Fruit fly (Drosophila melanogaster): Measurements from ENCODE around the gene eIF5B.

Gene eIF5B

dm6 chr3L:3394854-3395723 is 65.7 kb downstream of the eIF5B start (continued):
- TF ChIP-seq Tbp (GFP tag; optimal IDR thresholded peaks at IDR 0.05) (no peak), CG12104 (GFP tag; optimal IDR thresholded peaks at IDR 0.05) (peak; percentile 69), jigr1 (GFP tag; IDR thresholded peaks at IDR 0.05) (peak; percentile 85), Aef1 (GFP tag; IDR thresholded peaks at IDR 0.05) (peak; percentile 51), CoRest (tag; optimal IDR thresholded peaks at IDR 0.05) (peak; percentile 93), pros (GFP tag; optimal IDR thresholded peaks at IDR 0.05) (peak; percentile 99), pnt (GFP tag; optimal IDR thresholded peaks at IDR 0.05) (peak; percentile 94), Chrac-16 (GFP tag; optimal IDR thresholded peaks at IDR 0.05) (peak; percentile 90), cato (GFP tag; optimal IDR thresholded peaks at IDR 0.05; ENCODE audit: borderline replicate concordance) (peak; percentile 86), trem (tag; optimal IDR thresholded peaks at IDR 0.05) (peak; percentile 86), CG13296 (GFP tag; optimal IDR thresholded peaks at IDR 0.05) (no peak), mam (GFP tag; optimal IDR thresholded peaks at IDR 0.05) (peak; percentile 70), CG5245 (GFP tag; optimal IDR thresholded peaks at IDR 0.05) (peak; percentile 94), dm (GFP tag; optimal IDR thresholded peaks at IDR 0.05) (peak; percentile 85), zfh2 (GFP tag; optimal IDR thresholded peaks at IDR 0.05) (no peak), Lpt (GFP tag; optimal IDR thresholded peaks at IDR 0.05) (no peak), Mes4 (GFP tag; optimal IDR thresholded peaks at IDR 0.05) (peak; percentile 88), Gug (GFP tag; IDR thresholded peaks at IDR 0.05) (peak; percentile 91), sqz (GFP tag; optimal IDR thresholded peaks at IDR 0.05) (peak; percentile 49), Atf6 (GFP tag; IDR thresholded peaks at IDR 0.05) (no peak; the same call in 1 of the 2 replicates), CG6765 (GFP tag; optimal IDR thresholded peaks at IDR 0.05) (no peak), CG9876 (GFP tag; optimal IDR thresholded peaks at IDR 0.05) (peak; percentile 78), ara (GFP tag; IDR thresholded peaks at IDR 0.05) (peak; percentile 98), Scr (GFP tag; IDR thresholded peaks at IDR 0.05; ENCODE audit: partially characterized antibody) (no peak), MTF-1 (GFP tag; optimal IDR thresholded peaks at IDR 0.05; ENCODE audit: borderline replicate concordance) (peak; percentile 73), Atf3 (GFP tag; optimal IDR thresholded peaks at IDR 0.05) (peak; percentile 94), zen (tag; optimal IDR thresholded peaks at IDR 0.05) (peak; percentile 93), Blimp-1 (GFP tag; optimal IDR thresholded peaks at IDR 0.05) (peak; percentile 88), CG12769 (tag; optimal IDR thresholded peaks at IDR 0.05) (peak; percentile 69), CG17568 (GFP tag; optimal IDR thresholded peaks at IDR 0.05) (peak; percentile 66), CG11696 (GFP tag; IDR thresholded peaks at IDR 0.05) (peak; percentile 5), CG8944 (GFP tag; optimal IDR thresholded peaks at IDR 0.05) (peak; percentile 96), Dbx (GFP tag; IDR thresholded peaks at IDR 0.05) (no peak), maf-S (GFP tag; optimal IDR thresholded peaks at IDR 0.05) (peak; percentile 78), CHES-1-like (GFP tag; optimal IDR thresholded peaks at IDR 0.05) (peak; percentile 84), CG6813 (GFP tag; optimal IDR thresholded peaks at IDR 0.05) (peak; percentile 75), CG9727 (GFP tag; optimal IDR thresholded peaks at IDR 0.05) (peak; percentile 97), CG31224 (GFP tag; IDR thresholded peaks at IDR 0.05) (peak; percentile 51; the same call in 1 of the 2 replicates), bcd (GFP tag; optimal IDR thresholded peaks at IDR 0.05) (peak; percentile 83), pum (GFP tag; optimal IDR thresholded peaks at IDR 0.05) (peak; percentile 87), Hey (tag; optimal IDR thresholded peaks at IDR 0.05) (no peak), Nf-YC (tag; optimal IDR thresholded peaks at IDR 0.05) (no peak), Med (GFP tag) (peak; percentile 98), z (GFP tag; IDR thresholded peaks at IDR 0.05) (peak; percentile 67; the same call in 2 of the 3 replicates), exex (tag; optimal IDR thresholded peaks at IDR 0.05) (no peak), Xbp1 (GFP tag; optimal IDR thresholded peaks at IDR 0.05) (peak; percentile 92), Oaz (GFP tag; IDR thresholded peaks at IDR 0.05) (peak; percentile 41), ham (GFP tag; IDR thresholded peaks at IDR 0.05) (no peak), insv (GFP tag; optimal IDR thresholded peaks at IDR 0.05) (peak in 1 of 2 experiments; percentile 71)
